Worm (Caenorhabditis elegans): ENCODE measurements around the gene F14H8.2.

DNA sequence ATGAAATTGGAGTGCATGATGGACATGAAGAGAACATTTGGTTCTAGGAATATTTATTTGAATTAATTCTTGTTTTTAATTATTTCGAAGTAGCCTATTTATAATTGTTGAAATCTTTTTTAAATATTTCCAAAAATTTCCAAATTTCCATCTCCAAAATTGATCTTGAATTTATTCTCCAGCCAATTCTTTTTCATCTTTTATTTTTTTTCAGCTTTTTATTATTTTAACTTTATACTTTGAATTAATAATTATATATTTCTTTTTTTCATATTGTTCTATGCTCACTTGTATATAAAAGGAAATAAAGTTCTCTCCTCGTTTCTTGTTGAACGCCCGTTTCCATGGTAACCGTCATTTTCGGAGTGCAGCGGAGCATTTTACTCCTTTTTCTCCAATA lies 40.2 kb downstream of the F14H8.2 start, which contains the start of gene xbx-1:
- TF ChIP-seq nhr-12 (tag; optimal IDR thresholded peaks at IDR 0.05) (no peak), ztf-4 (tag; optimal IDR thresholded peaks at IDR 0.05) (no peak), mdl-1 (tag; optimal IDR thresholded peaks at IDR 0.05) (no peak), mab-5 (tag; optimal IDR thresholded peaks at IDR 0.05) (no peak), ama-1 (optimal IDR thresholded peaks at IDR 0.05) (no peak), nhr-129 (tag; optimal IDR thresholded peaks at IDR 0.05) (no peak), unc-39 (tag; optimal IDR thresholded peaks at IDR 0.05) (no peak), nhr-11 (tag; optimal IDR thresholded peaks at IDR 0.05) (no peak), nhr-237 (tag; optimal IDR thresholded peaks at IDR 0.05) (no peak), lin-39 (tag; optimal IDR thresholded peaks at IDR 0.05) (no peak)

Data from whole organism, L2 larva.